Fruit fly (Drosophila melanogaster) whole organism, embryonic: ENCODE measurements around the gene CG10750.

Source experiments
- Ada2b ChIP-seq: fragments of 200-800 bp; sonication (Bioruptor generic); IDR thresholded peaks from 2 replicates; pipeline ENCODE4 v1.3.6; 2022; ENCODE audit warnings: missing biosample characterization, missing genetic modification characterization
- B-H2 ChIP-seq: fragments of 200-800 bp; sonication (Bioruptor generic); optimal IDR thresholded peaks from 2 replicates; lab custom pipeline; 2018; ENCODE audit warnings: missing biosample characterization, mild to moderate bottlenecking, missing genetic modification characterization
- BtbVII ChIP-seq: fragments of 200-800 bp; sonication (Bioruptor generic); optimal IDR thresholded peaks from 3 replicates; lab custom pipeline; 2017; ENCODE audit warnings: missing biosample characterization, mild to moderate bottlenecking, missing genetic modification characterization
- CG10959 ChIP-seq: fragments of 200-800 bp; sonication (Bioruptor generic); IDR thresholded peaks from 2 replicates; pipeline ENCODE4 v1.3.6; 2022; ENCODE audit warnings: missing biosample characterization, missing genetic modification characterization
- CG11247 ChIP-seq: fragments of 200-800 bp; sonication (Bioruptor generic); IDR thresholded peaks from 2 replicates; pipeline ENCODE4 v1.3.6; 2022; ENCODE audit warnings: missing biosample characterization, missing genetic modification characterization
- CG12391 ChIP-seq: fragments of 200-800 bp; sonication (Bioruptor generic); optimal IDR thresholded peaks from 3 replicates; lab custom pipeline; 2018; ENCODE audit warnings: missing biosample characterization, mild to moderate bottlenecking, missing genetic modification characterization, moderate library complexity
- CG13775 ChIP-seq: fragments of 200-800 bp; sonication (Bioruptor generic); optimal IDR thresholded peaks from 3 replicates; lab custom pipeline; 2017; ENCODE audit warnings: missing biosample characterization, mild to moderate bottlenecking, missing genetic modification characterization
- CG16813 ChIP-seq: fragments of 200-800 bp; sonication (Bioruptor generic); IDR thresholded peaks from 3 replicates; pipeline ENCODE4 v1.3.6; 2022; ENCODE audit warnings: missing biosample characterization, missing genetic modification characterization; ENCODE audit not compliant: partially characterized antibody
- CG1832 ChIP-seq: fragments of 200-800 bp; sonication (Bioruptor generic); optimal IDR thresholded peaks from 2 replicates; lab custom pipeline; 2017; ENCODE audit warnings: missing biosample characterization, mild to moderate bottlenecking, missing genetic modification characterization, inconsistent platforms
- CG18476 ChIP-seq: fragments of 200-800 bp; sonication (Bioruptor generic); optimal IDR thresholded peaks from 2 replicates; lab custom pipeline; 2016; ENCODE audit warnings: missing biosample characterization, mild to moderate bottlenecking, missing genetic modification characterization
- CG30020 ChIP-seq: fragments of 200-800 bp; optimal IDR thresholded peaks from 2 replicates; lab custom pipeline; 2019; ENCODE audit warnings: missing biosample characterization, mild to moderate bottlenecking, missing genetic modification characterization, moderate library complexity
- CG3065 ChIP-seq: fragments of 200-800 bp; sonication (Bioruptor generic); optimal IDR thresholded peaks from 2 replicates; lab custom pipeline; 2016; ENCODE audit warnings: missing biosample characterization, missing genetic modification characterization
- CG31365 ChIP-seq: fragments of 200-800 bp; sonication (Bioruptor generic); optimal IDR thresholded peaks from 2 replicates; lab custom pipeline; 2018; ENCODE audit warnings: missing biosample characterization, mild to moderate bottlenecking, missing genetic modification characterization
- CG34224 ChIP-seq: fragments of 200-800 bp; sonication (Bioruptor generic); IDR thresholded peaks from 3 replicates; pipeline ENCODE4 v1.3.6; 2022; ENCODE audit warnings: missing biosample characterization, missing genetic modification characterization; ENCODE audit not compliant: partially characterized antibody
- CG4404 ChIP-seq: fragments of 200-800 bp; sonication (Bioruptor generic); IDR thresholded peaks from 2 replicates; pipeline ENCODE4 v1.3.6; 2022; ENCODE audit warnings: missing biosample characterization, missing genetic modification characterization
- CG4730 ChIP-seq: fragments of 200-800 bp; sonication (Bioruptor generic); IDR thresholded peaks from 2 replicates; pipeline ENCODE4 v1.3.6; 2022; ENCODE audit warnings: missing biosample characterization, missing genetic modification characterization
- CG6689 ChIP-seq: fragments of 200-800 bp; sonication (Bioruptor generic); IDR thresholded peaks from 2 replicates; pipeline ENCODE4 v1.3.6; 2022; ENCODE audit warnings: missing biosample characterization, missing genetic modification characterization
- CG9437 ChIP-seq: fragments of 200-800 bp; sonication (Bioruptor generic); optimal IDR thresholded peaks from 2 replicates; lab custom pipeline; 2018; ENCODE audit warnings: missing biosample characterization, mild to moderate bottlenecking, missing genetic modification characterization
- Dbx ChIP-seq: fragments of 200-800 bp; sonication (Bioruptor generic); IDR thresholded peaks from 3 replicates; pipeline ENCODE4 v1.3.6; 2022; ENCODE audit warnings: missing biosample characterization, missing genetic modification characterization
- Doc3 ChIP-seq: fragments of 200-800 bp; sonication (Bioruptor generic); IDR thresholded peaks from 3 replicates; pipeline ENCODE4 v1.3.6; 2022; ENCODE audit warnings: missing biosample characterization, missing genetic modification characterization; ENCODE audit not compliant: partially characterized antibody
- Ets97D ChIP-seq: fragments of 200-800 bp; sonication (Bioruptor generic); optimal IDR thresholded peaks from 3 replicates; lab custom pipeline; 2016; ENCODE audit warnings: missing biosample characterization, missing genetic modification characterization
- Fer2 ChIP-seq: fragments of 200-800 bp; sonication (Bioruptor generic); optimal IDR thresholded peaks from 2 replicates; lab custom pipeline; 2018; ENCODE audit warnings: missing biosample characterization, mild to moderate bottlenecking, missing genetic modification characterization, moderate library complexity
- HmgZ ChIP-seq: fragments of 200-800 bp; sonication (Bioruptor generic); optimal IDR thresholded peaks from 2 replicates; lab custom pipeline; 2018; ENCODE audit warnings: missing biosample characterization, mild to moderate bottlenecking, missing genetic modification characterization
- Hr39 ChIP-seq: fragments of >200 bp; optimal IDR thresholded peaks from 2 replicates; lab custom pipeline; 2017
- Med ChIP-seq: fragments of 200-800 bp; sonication (Bioruptor generic); peaks from one replicate; lab custom pipeline; 2016; ENCODE audit warnings: missing biosample characterization, missing genetic modification characterization, mild to moderate bottlenecking, inconsistent platforms, moderate library complexity
- NFAT ChIP-seq: fragments of 200-800 bp; sonication (Bioruptor generic); IDR thresholded peaks from 2 replicates; pipeline ENCODE4 v1.3.6; 2022; ENCODE audit warnings: missing biosample characterization, missing genetic modification characterization
- Nf-YA ChIP-seq: fragments of 200-800 bp; sonication (Bioruptor generic); IDR thresholded peaks from 2 replicates; pipeline ENCODE4 v1.3.6; 2022; ENCODE audit warnings: missing biosample characterization, missing genetic modification characterization
- Opbp ChIP-seq: fragments of 200-800 bp; sonication (Bioruptor generic); IDR thresholded peaks from 3 replicates; pipeline ENCODE4 v1.3.6; 2022; ENCODE audit warnings: missing biosample characterization, missing genetic modification characterization; ENCODE audit not compliant: partially characterized antibody
- Optix ChIP-seq: fragments of 200-800 bp; sonication (Bioruptor generic); IDR thresholded peaks from 3 replicates; pipeline ENCODE4 v1.3.6; 2022; ENCODE audit warnings: missing biosample characterization, missing genetic modification characterization
- Scr ChIP-seq: fragments of 200-800 bp; sonication (Bioruptor generic); IDR thresholded peaks from 2 replicates; pipeline ENCODE4 v1.3.6; 2022; ENCODE audit warnings: missing biosample characterization, missing genetic modification characterization; ENCODE audit not compliant: partially characterized antibody
- Sin3A ChIP-seq: fragments of >200 bp; optimal IDR thresholded peaks from 2 replicates; lab custom pipeline; 2018
- Sox100B ChIP-seq: fragments of 200-800 bp; sonication (Bioruptor generic); optimal IDR thresholded peaks from 3 replicates; lab custom pipeline; 2018; ENCODE audit warnings: missing biosample characterization, mild to moderate bottlenecking, missing genetic modification characterization
- Taf1 ChIP-seq: fragments of 200-800 bp; sonication (Bioruptor generic); IDR thresholded peaks from 2 replicates; pipeline ENCODE4 v1.3.6; 2022; ENCODE audit warnings: missing biosample characterization, missing genetic modification characterization
- Xrp1 ChIP-seq: fragments of 200-800 bp; sonication (Bioruptor generic); IDR thresholded peaks from 2 replicates; pipeline ENCODE4 v1.3.6; 2022; ENCODE audit warnings: missing biosample characterization, missing genetic modification characterization
- ac ChIP-seq: fragments of 200-800 bp; sonication (Bioruptor generic); optimal IDR thresholded peaks from 3 replicates; lab custom pipeline; 2017; ENCODE audit warnings: missing biosample characterization, mild to moderate bottlenecking, missing genetic modification characterization
- ash1 ChIP-seq: fragments of 200-800 bp; sonication (Bioruptor generic); optimal IDR thresholded peaks from 2 replicates; lab custom pipeline; 2018; ENCODE audit warnings: missing biosample characterization, mild to moderate bottlenecking, missing genetic modification characterization
- caup ChIP-seq: fragments of 200-800 bp; sonication (Bioruptor generic); optimal IDR thresholded peaks from 3 replicates; lab custom pipeline; 2017; ENCODE audit warnings: missing biosample characterization, mild to moderate bottlenecking, missing genetic modification characterization, moderate library complexity; ENCODE audit not compliant: severe bottlenecking
- crol ChIP-seq: fragments of 200-800 bp; sonication (Bioruptor generic); IDR thresholded peaks from 2 replicates; pipeline ENCODE4 v1.3.6; 2022; ENCODE audit warnings: missing biosample characterization, missing genetic modification characterization
- dpn ChIP-seq, 2 experiments: fragments of 200-800 bp; sonication (Bioruptor generic); optimal IDR thresholded peaks; 3 replicates each; lab custom pipeline; 2016; ENCODE audit warnings: missing biosample characterization in 2 of 2, missing genetic modification characterization in 2 of 2
- emc ChIP-seq: fragments of 200-800 bp; sonication (Bioruptor generic); optimal IDR thresholded peaks from 2 replicates; lab custom pipeline; 2016; ENCODE audit warnings: missing biosample characterization, missing genetic modification characterization
- ewg ChIP-seq: fragments of 200-800 bp; sonication (Bioruptor generic); optimal IDR thresholded peaks from 3 replicates; lab custom pipeline; 2017; ENCODE audit warnings: mild to moderate bottlenecking, missing biosample characterization, missing genetic modification reagents, missing genetic modification characterization
- fu2 ChIP-seq: fragments of 200-800 bp; sonication (Bioruptor generic); optimal IDR thresholded peaks from 2 replicates; lab custom pipeline; 2016; ENCODE audit warnings: missing biosample characterization, missing genetic modification characterization
- gcm ChIP-seq: fragments of 200-800 bp; sonication (Bioruptor generic); optimal IDR thresholded peaks from 2 replicates; lab custom pipeline; 2019; ENCODE audit warnings: missing biosample characterization, mild to moderate bottlenecking, missing genetic modification characterization, moderate library complexity
- gfzf ChIP-seq: fragments of 200-800 bp; sonication (Bioruptor generic); optimal IDR thresholded peaks from 2 replicates; lab custom pipeline; 2016; ENCODE audit warnings: missing biosample characterization, mild to moderate bottlenecking, missing genetic modification characterization, moderate library complexity
- gro ChIP-seq: fragments of 200-800 bp; sonication (Bioruptor generic); optimal IDR thresholded peaks from 2 replicates; lab custom pipeline; 2016; ENCODE audit warnings: missing biosample characterization, missing genetic modification characterization
- ham ChIP-seq: fragments of 200-800 bp; sonication (Bioruptor generic); IDR thresholded peaks from 2 replicates; pipeline ENCODE4 v1.3.6; 2022; ENCODE audit warnings: missing biosample characterization, missing genetic modification characterization
- hbn ChIP-seq: fragments of 200-800 bp; sonication (Bioruptor generic); IDR thresholded peaks from 2 replicates; pipeline ENCODE4 v1.3.6; 2022; ENCODE audit warnings: missing biosample characterization, missing genetic modification characterization; ENCODE audit not compliant: partially characterized antibody
- org-1 ChIP-seq: fragments of 200-800 bp; sonication (Bioruptor generic); optimal IDR thresholded peaks from 2 replicates; lab custom pipeline; 2017; ENCODE audit warnings: missing biosample characterization, missing genetic modification characterization
- rib ChIP-seq: fragments of 200-800 bp; sonication (Bioruptor generic); IDR thresholded peaks from 2 replicates; pipeline ENCODE4 v1.3.6; 2022; ENCODE audit warnings: missing biosample characterization, missing genetic modification characterization
- sisA ChIP-seq: fragments of 200-800 bp; sonication (Bioruptor generic); IDR thresholded peaks from 2 replicates; pipeline ENCODE4 v1.3.6; 2022; ENCODE audit warnings: missing biosample characterization, missing genetic modification characterization
- tio ChIP-seq: fragments of 200-800 bp; sonication (Bioruptor generic); optimal IDR thresholded peaks from 2 replicates; lab custom pipeline; 2017; ENCODE audit warnings: missing biosample characterization, missing genetic modification characterization, inconsistent platforms
- vvl ChIP-seq: fragments of 200-800 bp; sonication (Bioruptor generic); IDR thresholded peaks from 2 replicates; pipeline ENCODE4 v1.3.6; 2022; ENCODE audit warnings: missing biosample characterization, missing genetic modification characterization

CG10750 gene

DNA sequence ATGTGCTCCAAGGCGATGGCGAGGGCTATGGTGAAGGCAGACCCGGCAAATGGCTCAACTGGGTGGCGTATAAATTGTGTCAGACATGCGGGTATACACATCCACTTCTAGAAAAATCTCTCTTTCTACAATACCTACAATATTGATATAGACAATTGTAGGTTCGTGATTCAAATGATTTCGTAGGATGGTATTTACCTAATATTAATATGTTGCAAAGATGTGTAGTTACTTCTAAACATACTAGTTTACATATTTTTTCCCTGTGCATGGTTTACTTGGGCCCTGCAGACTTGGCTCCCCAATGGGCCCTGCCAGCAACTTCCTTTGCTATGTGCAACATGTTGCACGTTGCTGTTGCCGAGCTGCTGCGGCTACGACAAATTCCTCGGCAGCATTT is 42.0 kb downstream of the CG10750 start (continued):
- TF ChIP-seq HmgZ (tag; lab: Kevin White, UChicago) (no peak), dpn (GFP tag; optimal IDR thresholded peaks at IDR 0.05; lab: Kevin White, UChicago) (no peak), CG18476 (GFP tag; lab: Kevin White, UChicago) (no peak), B-H2 (GFP tag; lab: Kevin White, UChicago) (no peak), CG30020 (tag; lab: Kevin White, UChicago) (no peak), rib (no peak), hbn (GFP tag; lab: Robert Waterston, UW) (no peak), Dbx (no peak), crol (GFP tag; lab: Robert Waterston, UW) (no peak), CG16813 (no peak), Hr39 (lab: Kevin White, UChicago) (no peak), caup (GFP tag; lab: Kevin White, UChicago) (no peak), CG9437 (GFP tag; lab: Kevin White, UChicago) (no peak), Scr (GFP tag; lab: Robert Waterston, UW) (no peak), Ada2b (no peak), CG4730 (no peak), Taf1 (no peak), BtbVII (GFP tag; lab: Kevin White, UChicago) (no peak), org-1 (GFP tag; lab: Kevin White, UChicago) (no peak), CG1832 (GFP tag; lab: Kevin White, UChicago) (no peak), CG31365 (tag; lab: Kevin White, UChicago) (no peak), ash1 (no peak), fu2 (GFP tag; lab: Kevin White, UChicago) (no peak), Opbp (GFP tag; lab: Robert Waterston, UW) (no peak), Xrp1 (GFP tag; lab: Robert Waterston, UW) (peak; percentile 76), CG4404 (GFP tag; lab: Robert Waterston, UW) (no peak; the same call in 1 of the 2 replicates), CG11247 (GFP tag; lab: Robert Waterston, UW) (no peak), Sin3A (lab: Kevin White, UChicago) (no peak), CG10959 (GFP tag; lab: Robert Waterston, UW) (peak; percentile 50; the same call in 1 of the 2 replicates), Doc3 (GFP tag; lab: Robert Waterston, UW) (no peak), Fer2 (tag; lab: Kevin White, UChicago) (no peak), sisA (no peak), Optix (no peak), vvl (GFP tag; lab: Robert Waterston, UW) (peak; percentile 72), Med (GFP tag; lab: Kevin White, UChicago) (peak; percentile 67), NFAT (GFP tag; lab: Robert Waterston, UW) (no peak), CG34224 (GFP tag; lab: Robert Waterston, UW) (no peak), Ets97D (GFP tag; lab: Kevin White, UChicago) (no peak), gfzf (GFP tag; lab: Kevin White, UChicago) (no peak), ham (GFP tag; lab: Robert Waterston, UW) (no peak), CG12391 (tag; lab: Kevin White, UChicago) (peak; percentile 60), gro (GFP tag; lab: Kevin White, UChicago) (no peak), CG3065 (no peak), Nf-YA (GFP tag; lab: Robert Waterston, UW) (no peak), emc (GFP tag; lab: Kevin White, UChicago) (no peak), ac (GFP tag; lab: Kevin White, UChicago) (no peak), gcm (GFP tag; lab: Kevin White, UChicago) (peak; percentile 94), tio (no peak), Sox100B (peak; percentile 12), CG13775 (GFP tag; lab: Kevin White, UChicago) (no peak), CG6689 (GFP tag; lab: Robert Waterston, UW) (peak; percentile 42; the same call in 1 of the 2 replicates), ewg (no peak)
